Worm (Caenorhabditis elegans): ENCODE results near the gene nspd-5.

Gene nspd-5

DNA sequence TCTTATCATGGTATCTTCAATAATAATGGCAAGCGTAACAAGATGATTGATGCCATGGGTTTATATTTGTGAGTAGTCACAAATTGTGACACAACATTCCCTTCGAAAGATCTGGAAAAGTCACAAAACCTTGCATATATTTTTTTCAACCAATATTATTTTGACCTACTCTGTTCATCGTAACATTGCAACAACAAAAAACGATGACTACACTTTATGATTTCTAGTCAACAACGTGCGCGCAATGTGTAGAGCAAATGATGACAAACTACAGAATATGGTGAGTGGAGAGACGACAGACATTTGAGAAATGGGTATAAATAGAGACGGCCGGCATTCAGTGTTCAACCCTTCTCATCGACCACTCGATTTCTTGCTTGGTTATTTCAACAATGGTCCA, 21.6 kb upstream of the nspd-5 start, which contains the start of gene gst-7:
Gene gst-7, plus strand, starts transcription at position 336 of the 400 bp plus-strand sequence.
- TF ChIP-seq attf-4 (tag; optimal IDR thresholded peaks at IDR 0.05) (no peak), F10B5.3 (tag; optimal IDR thresholded peaks at IDR 0.05) (no peak), ztf-11 (tag; optimal IDR thresholded peaks at IDR 0.05) (no peak), jun-1 (tag; optimal IDR thresholded peaks at IDR 0.05) (no peak), dve-1 (tag; optimal IDR thresholded peaks at IDR 0.05; ENCODE audit: insufficient read depth) (peak; percentile 83), madf-5 (GFP tag; IDR thresholded peaks at IDR 0.05) (no peak), daf-19 (GFP tag; conservative IDR thresholded peaks at IDR 0.05) (no peak), hmg-1.1 (GFP tag; IDR thresholded peaks at IDR 0.05) (peak; percentile 35; the same call in 1 of the 2 replicates), sdz-12 (GFP tag; optimal IDR thresholded peaks at IDR 0.05) (no peak), daf-8 (GFP tag; IDR thresholded peaks at IDR 0.05) (no peak), Y105C5A.15 (GFP tag; IDR thresholded peaks at IDR 0.05) (no peak), nhr-41 (GFP tag; IDR thresholded peaks at IDR 0.05) (no peak), unc-130 (GFP tag; optimal IDR thresholded peaks at IDR 0.05) (no peak), ceh-20 (GFP tag; IDR thresholded peaks at IDR 0.05) (no peak), nhr-48 (tag; optimal IDR thresholded peaks at IDR 0.05) (peak; percentile 71), ama-1 (optimal IDR thresholded peaks at IDR 0.05) (no peak), mep-1 (tag; optimal IDR thresholded peaks at IDR 0.05) (peak; percentile 28), ceh-44 (GFP tag; IDR thresholded peaks at IDR 0.05) (no peak), pha-4 (GFP tag; IDR thresholded peaks at IDR 0.05) (no peak), pha-4 (tag; optimal IDR thresholded peaks at IDR 0.05) (peak; percentile 37), dpl-1 (GFP tag; optimal IDR thresholded peaks at IDR 0.05) (no peak), fkh-10 (GFP tag; optimal IDR thresholded peaks at IDR 0.05) (no peak), mxl-3 (GFP tag; optimal IDR thresholded peaks at IDR 0.05) (peak; percentile 95), duxl-1 (tag; optimal IDR thresholded peaks at IDR 0.05; ENCODE audit: poor library complexity) (no peak), set-16 (GFP tag; IDR thresholded peaks at IDR 0.05) (no peak), Y48G9A.11 (GFP tag; IDR thresholded peaks at IDR 0.05) (no peak), ceh-32 (tag; optimal IDR thresholded peaks at IDR 0.05; ENCODE audit: poor library complexity) (no peak), nhr-102 (tag; optimal IDR thresholded peaks at IDR 0.05) (peak; percentile 95), nhr-111 (GFP tag; optimal IDR thresholded peaks at IDR 0.05) (no peak), ztf-7 (tag; optimal IDR thresholded peaks at IDR 0.05) (peak; percentile 5), snpc-1.2 (GFP tag; IDR thresholded peaks at IDR 0.05) (no peak), D1046.2 (GFP tag; IDR thresholded peaks at IDR 0.05) (no peak), Y5F2A.4 (GFP tag; optimal IDR thresholded peaks at IDR 0.05) (no peak), aha-1 (tag) (no peak), ctbp-1 (GFP tag; IDR thresholded peaks at IDR 0.05) (no peak), Y75B8A.6 (GFP tag; IDR thresholded peaks at IDR 0.05) (no peak), hif-1 (tag; optimal IDR thresholded peaks at IDR 0.05) (peak in 1 of 2 experiments; percentile 11), hlh-30 (tag; optimal IDR thresholded peaks at IDR 0.05; ENCODE audit: insufficient read depth) (peak; percentile 66), spr-1 (tag; optimal IDR thresholded peaks at IDR 0.05) (no peak), dmd-8 (GFP tag; IDR thresholded peaks at IDR 0.05) (no peak), ZK337.2 (GFP tag; IDR thresholded peaks at IDR 0.05) (no peak), dmd-9 (GFP tag; IDR thresholded peaks at IDR 0.05) (no peak), unc-62 (GFP tag; optimal IDR thresholded peaks at IDR 0.05 in 1 of 2) (no peak), unc-62 (tag; optimal IDR thresholded peaks at IDR 0.05) (no peak), F44E2.7 (GFP tag; IDR thresholded peaks at IDR 0.05) (no peak), pqm-1 (tag; optimal IDR thresholded peaks at IDR 0.05) (peak; percentile 38), lin-39 (tag; optimal IDR thresholded peaks at IDR 0.05) (no peak), nhr-76 (tag; optimal IDR thresholded peaks at IDR 0.05) (no peak), snpc-4 (tag; optimal IDR thresholded peaks at IDR 0.05) (no peak), nhr-42 (GFP tag; IDR thresholded peaks at IDR 0.05) (no peak), zip-11 (GFP tag; IDR thresholded peaks at IDR 0.05) (no peak), nhr-237 (tag; optimal IDR thresholded peaks at IDR 0.05) (no peak), ZK546.5 (tag; optimal IDR thresholded peaks at IDR 0.05) (no peak)
